Fruit fly (Drosophila melanogaster): ENCODE data around the gene chm.
A peak's percentile ranks its signal among the peaks of the same experiment; 100 is the strongest.

chm gene

dm6 chr2L:7426326-7427066 lies 14.3 kb downstream of the chm start, which contains the start of gene muc:
muc (plus strand) TSS chr2L:7426866.
- TF ChIP-seq ovo (GFP tag; optimal IDR thresholded peaks at IDR 0.05) (peak; percentile 10), Crg-1 (GFP tag; optimal IDR thresholded peaks at IDR 0.05) (no peak), pad (GFP tag; optimal IDR thresholded peaks at IDR 0.05) (peak; percentile 6), CG33017 (tag; optimal IDR thresholded peaks at IDR 0.05) (peak; percentile 54), tj (GFP tag; optimal IDR thresholded peaks at IDR 0.05) (peak; percentile 23), toe (GFP tag; optimal IDR thresholded peaks at IDR 0.05) (peak; percentile 46), CG14711 (tag; optimal IDR thresholded peaks at IDR 0.05) (peak; percentile 57), cnc (optimal IDR thresholded peaks at IDR 0.05) (no peak), CG11617 (GFP tag; optimal IDR thresholded peaks at IDR 0.05) (no peak), Hr96 (GFP tag; optimal IDR thresholded peaks at IDR 0.05) (peak; percentile 8), CG5204 (GFP tag; optimal IDR thresholded peaks at IDR 0.05) (peak; percentile 30), CG1620 (GFP tag; optimal IDR thresholded peaks at IDR 0.05) (peak; percentile 36), bab1 (GFP tag; optimal IDR thresholded peaks at IDR 0.05) (peak; percentile 13), Clk (GFP tag; optimal IDR thresholded peaks at IDR 0.05) (peak; percentile 8), CG7101 (tag; optimal IDR thresholded peaks at IDR 0.05) (peak; percentile 64)

dm6 chr2L:7427067-7427785 lies 15.0 kb downstream of the chm start:
- no peak for TF ChIP-seq pad (GFP tag; optimal IDR thresholded peaks at IDR 0.05)
- TF ChIP-seq cic (GFP tag; optimal IDR thresholded peaks at IDR 0.05), result no peak
- peak; percentile 32 for TF ChIP-seq Mnt (GFP tag; optimal IDR thresholded peaks at IDR 0.05)
- no peak for TF ChIP-seq CG12768 (GFP tag; optimal IDR thresholded peaks at IDR 0.05)
- no peak for TF ChIP-seq CG7045 (GFP tag; optimal IDR thresholded peaks at IDR 0.05)
- TF ChIP-seq Clk (GFP tag; optimal IDR thresholded peaks at IDR 0.05), result no peak
- no peak for TF ChIP-seq CG33017 (tag; optimal IDR thresholded peaks at IDR 0.05)
- TF ChIP-seq tj (GFP tag; optimal IDR thresholded peaks at IDR 0.05), result no peak

- no peak for TF ChIP-seq ovo (GFP tag; optimal IDR thresholded peaks at IDR 0.05)
- no peak for TF ChIP-seq bab1 (GFP tag; optimal IDR thresholded peaks at IDR 0.05)
- TF ChIP-seq Hr96 (GFP tag; optimal IDR thresholded peaks at IDR 0.05), result no peak
- no peak for TF ChIP-seq CG7101 (tag; optimal IDR thresholded peaks at IDR 0.05)
- TF ChIP-seq tj (GFP tag; optimal IDR thresholded peaks at IDR 0.05), result no peak
- TF ChIP-seq CG11617 (GFP tag; optimal IDR thresholded peaks at IDR 0.05), result no peak
- TF ChIP-seq CG12768 (GFP tag; optimal IDR thresholded peaks at IDR 0.05), result no peak
These were observed 15.5 kb downstream of the chm start for dm6 chr2L:7427786-7428137.

- TF ChIP-seq Hr96 (GFP tag; optimal IDR thresholded peaks at IDR 0.05), result no peak
- TF ChIP-seq toe (GFP tag; optimal IDR thresholded peaks at IDR 0.05), result no peak
- no peak for TF ChIP-seq cic (GFP tag; optimal IDR thresholded peaks at IDR 0.05)
- no peak for TF ChIP-seq CG12768 (GFP tag; optimal IDR thresholded peaks at IDR 0.05)
- no peak for TF ChIP-seq CG7045 (GFP tag; optimal IDR thresholded peaks at IDR 0.05)
- no peak for TF ChIP-seq ovo (GFP tag; optimal IDR thresholded peaks at IDR 0.05)
- no peak for TF ChIP-seq Crg-1 (GFP tag; optimal IDR thresholded peaks at IDR 0.05)
- TF ChIP-seq pad (GFP tag; optimal IDR thresholded peaks at IDR 0.05), result no peak
- no peak for TF ChIP-seq CG5204 (GFP tag; optimal IDR thresholded peaks at IDR 0.05)
- TF ChIP-seq CG7101 (tag; optimal IDR thresholded peaks at IDR 0.05), result no peak
- no peak for TF ChIP-seq kay (GFP tag; ENCODE audit: borderline replicate concordance)
- no peak for TF ChIP-seq CG14711 (tag; optimal IDR thresholded peaks at IDR 0.05)
- no peak for TF ChIP-seq CG1620 (GFP tag; optimal IDR thresholded peaks at IDR 0.05)
- TF ChIP-seq bab1 (GFP tag; optimal IDR thresholded peaks at IDR 0.05), result no peak
- TF ChIP-seq cnc (optimal IDR thresholded peaks at IDR 0.05), result no peak
- TF ChIP-seq CG33017 (tag; optimal IDR thresholded peaks at IDR 0.05), result no peak
- TF ChIP-seq Mnt (GFP tag; optimal IDR thresholded peaks at IDR 0.05), result no peak
- TF ChIP-seq tj (GFP tag; optimal IDR thresholded peaks at IDR 0.05), result no peak
These were observed 18.1 kb downstream of the chm start for dm6 chr2L:7430313-7430712.

- TF ChIP-seq Hr96 (GFP tag; optimal IDR thresholded peaks at IDR 0.05), result no peak
- TF ChIP-seq CG11617 (GFP tag; optimal IDR thresholded peaks at IDR 0.05), result no peak
- no peak for TF ChIP-seq CG7101 (tag; optimal IDR thresholded peaks at IDR 0.05)
- TF ChIP-seq pad (GFP tag; optimal IDR thresholded peaks at IDR 0.05), result no peak
- no peak for TF ChIP-seq cic (GFP tag; optimal IDR thresholded peaks at IDR 0.05)
- no peak for TF ChIP-seq CG1620 (GFP tag; optimal IDR thresholded peaks at IDR 0.05)
- TF ChIP-seq kay (GFP tag; ENCODE audit: borderline replicate concordance), result peak; percentile 59
- TF ChIP-seq CG7045 (GFP tag; optimal IDR thresholded peaks at IDR 0.05), result no peak
- no peak for TF ChIP-seq bab1 (GFP tag; optimal IDR thresholded peaks at IDR 0.05)
These were observed 19.8 kb downstream of the chm start for dm6 chr2L:7431861-7432601.

dm6 chr2L:7433337-7433956 lies 21.2 kb downstream of the chm start, which contains the start of gene CG5958:
CG5958 (minus strand) TSS chr2L:7433516.
- no peak for TF ChIP-seq CG14711 (tag; optimal IDR thresholded peaks at IDR 0.05)
- no peak for TF ChIP-seq CG7101 (tag; optimal IDR thresholded peaks at IDR 0.05)
- peak; percentile 93 for TF ChIP-seq kay (GFP tag; ENCODE audit: borderline replicate concordance)
- no peak for TF ChIP-seq CG5204 (GFP tag; optimal IDR thresholded peaks at IDR 0.05)
- TF ChIP-seq tj (GFP tag; optimal IDR thresholded peaks at IDR 0.05), result no peak
- no peak for TF ChIP-seq bab1 (GFP tag; optimal IDR thresholded peaks at IDR 0.05)
- no peak for TF ChIP-seq CG33017 (tag; optimal IDR thresholded peaks at IDR 0.05)
- no peak for TF ChIP-seq cic (GFP tag; optimal IDR thresholded peaks at IDR 0.05)
- TF ChIP-seq Hr96 (GFP tag; optimal IDR thresholded peaks at IDR 0.05), result no peak
- peak; percentile 18 for TF ChIP-seq CG12768 (GFP tag; optimal IDR thresholded peaks at IDR 0.05)
- peak; percentile 22 for TF ChIP-seq Mnt (GFP tag; optimal IDR thresholded peaks at IDR 0.05)
- no peak for TF ChIP-seq pad (GFP tag; optimal IDR thresholded peaks at IDR 0.05)
- TF ChIP-seq CG7045 (GFP tag; optimal IDR thresholded peaks at IDR 0.05), result no peak
- TF ChIP-seq CG11617 (GFP tag; optimal IDR thresholded peaks at IDR 0.05), result no peak
- no peak for TF ChIP-seq ovo (GFP tag; optimal IDR thresholded peaks at IDR 0.05)
- no peak for TF ChIP-seq CG1620 (GFP tag; optimal IDR thresholded peaks at IDR 0.05)
- TF ChIP-seq Crg-1 (GFP tag; optimal IDR thresholded peaks at IDR 0.05), result no peak
- no peak for TF ChIP-seq toe (GFP tag; optimal IDR thresholded peaks at IDR 0.05)
- TF ChIP-seq Clk (GFP tag; optimal IDR thresholded peaks at IDR 0.05), result no peak
- no peak for TF ChIP-seq cnc (optimal IDR thresholded peaks at IDR 0.05)

Data from whole organism, adult.